Worm (Caenorhabditis elegans) whole organism, young adult: Measurements from ENCODE around the gene cutl-19.

Experiments used
- C06A6.2 ChIP-seq: fragments of 200-800 bp; sonication (Bioruptor generic); conservative IDR thresholded peaks from 2 replicates; pipeline ENCODE4 v1.3.6; 2022; ENCODE audit warnings: missing genetic modification characterization, missing compliant biosample characterization
- F33H1.4 ChIP-seq: fragments of 200-800 bp; sonication (Bioruptor generic); IDR thresholded peaks from 2 replicates; pipeline ENCODE4 v1.3.6; 2022; ENCODE audit warnings: missing genetic modification reagents, missing genetic modification characterization, missing compliant biosample characterization
- F55B11.4 ChIP-seq: sonication (generic microtip); optimal IDR thresholded peaks from 2 replicates; lab custom pipeline; 2016; ENCODE audit warnings: missing compliant biosample characterization, missing genetic modification characterization, borderline replicate concordance; ENCODE audit not compliant: insufficient read depth
- Y53G8AR.9 ChIP-seq: fragments of 200-800 bp; sonication (Bioruptor generic); conservative IDR thresholded peaks from 2 replicates; pipeline ENCODE4 v1.3.6; 2022; ENCODE audit warnings: missing genetic modification reagents, missing genetic modification characterization, missing compliant biosample characterization
- Y67H2A.10 ChIP-seq: fragments of 200-800 bp; sonication (Bioruptor generic); conservative IDR thresholded peaks from 2 replicates; pipeline ENCODE4 v1.3.6; 2022; ENCODE audit warnings: missing genetic modification reagents, missing genetic modification characterization, missing compliant biosample characterization
- aptf-2 ChIP-seq: fragments of 200-800 bp; sonication (Bioruptor generic); conservative IDR thresholded peaks from 2 replicates; pipeline ENCODE4 v1.3.6; 2022; ENCODE audit warnings: missing genetic modification reagents, missing genetic modification characterization, missing compliant biosample characterization
- athp-1 ChIP-seq: sonication (generic microtip); optimal IDR thresholded peaks from 2 replicates; lab custom pipeline; 2017; ENCODE audit warnings: mild to moderate bottlenecking, missing genetic modification characterization, missing compliant biosample characterization
- attf-6 ChIP-seq: fragments of 200-800 bp; sonication (Bioruptor generic); IDR thresholded peaks from 2 replicates; pipeline ENCODE4 v1.3.6; 2022; ENCODE audit warnings: missing genetic modification reagents, missing genetic modification characterization, missing compliant biosample characterization
- bed-1 ChIP-seq: fragments of 200-800 bp; sonication (Bioruptor generic); IDR thresholded peaks from 2 replicates; pipeline ENCODE4 v1.3.6; 2022; ENCODE audit warnings: missing genetic modification reagents, missing genetic modification characterization, missing compliant biosample characterization
- ceh-91 ChIP-seq: fragments of 200-800 bp; sonication (Bioruptor generic); IDR thresholded peaks from 2 replicates; pipeline ENCODE4 v1.3.6; 2022; ENCODE audit warnings: missing genetic modification reagents, missing genetic modification characterization, missing compliant biosample characterization
- die-1 ChIP-seq: sonication (generic microtip); optimal IDR thresholded peaks from 2 replicates; lab custom pipeline; 2016; ENCODE audit warnings: missing genotype, mild to moderate bottlenecking, missing genetic modification characterization, missing compliant biosample characterization
- dox-1 ChIP-seq: fragments of 200-800 bp; sonication (Bioruptor generic); IDR thresholded peaks from 2 replicates; pipeline ENCODE4 v1.3.6; 2022; ENCODE audit warnings: missing genetic modification reagents, missing genetic modification characterization, missing compliant biosample characterization
- dpl-1 ChIP-seq: fragments of 150-350 bp; optimal IDR thresholded peaks from 2 replicates; lab custom pipeline; 2014; ENCODE audit warnings: missing biosample characterization, missing genetic modification reagents, missing genetic modification characterization
- ekl-4 ChIP-seq: fragments of 200-800 bp; sonication (Bioruptor generic); IDR thresholded peaks from 2 replicates; pipeline ENCODE4 v1.3.6; 2022; ENCODE audit warnings: missing genetic modification reagents, missing genetic modification characterization, missing compliant biosample characterization
- fkh-3 ChIP-seq: sonication (generic microtip); optimal IDR thresholded peaks from 2 replicates; lab custom pipeline; 2016; ENCODE audit warnings: mild to moderate bottlenecking, missing genetic modification characterization, missing compliant biosample characterization
- gei-17 ChIP-seq: fragments of 200-800 bp; sonication (Bioruptor generic); optimal IDR thresholded peaks from 2 replicates; lab custom pipeline; 2018; ENCODE audit warnings: mild to moderate bottlenecking, missing genetic modification characterization, missing compliant biosample characterization
- him-1 ChIP-seq: sonication (generic microtip); optimal IDR thresholded peaks from 2 replicates; lab custom pipeline; 2016; ENCODE audit warnings: missing genotype, missing genetic modification reagents, missing genetic modification characterization, missing compliant biosample characterization
- hlh-26 ChIP-seq: fragments of 200-800 bp; sonication (Bioruptor generic); conservative IDR thresholded peaks from 2 replicates; pipeline ENCODE4 v1.3.6; 2022; ENCODE audit warnings: missing genetic modification reagents, missing genetic modification characterization, missing compliant biosample characterization
- hmg-1.2 ChIP-seq: fragments of 200-800 bp; sonication (Bioruptor generic); IDR thresholded peaks from 2 replicates; pipeline ENCODE4 v1.3.6; 2022; ENCODE audit warnings: missing genetic modification reagents, missing genetic modification characterization, missing compliant biosample characterization
- let-607 ChIP-seq, 2 experiments: fragments of 200-800 bp in 1 of 2; sonication (Bioruptor generic) in 1 of 2; sonication (generic microtip) in 1 of 2; optimal IDR thresholded peaks; 2 replicates each; lab custom pipeline; 2016 to 2018; ENCODE audit warnings: mild to moderate bottlenecking in 2 of 2, missing compliant biosample characterization in 2 of 2, missing genetic modification characterization in 2 of 2, moderate library complexity in 2 of 2, missing genotype in 1 of 2
- lin-26 ChIP-seq: fragments of 200-800 bp; sonication (Bioruptor generic); IDR thresholded peaks from 2 replicates; pipeline ENCODE4 v1.3.6; 2022; ENCODE audit warnings: missing genetic modification reagents, missing genetic modification characterization, missing compliant biosample characterization
- lin-54 ChIP-seq: fragments of 200-800 bp; sonication (Bioruptor generic); optimal IDR thresholded peaks from 2 replicates; lab custom pipeline; 2018; ENCODE audit warnings: mild to moderate bottlenecking, missing genetic modification characterization, missing compliant biosample characterization
- lsl-1 ChIP-seq: fragments of 200-800 bp; sonication (Bioruptor generic); optimal IDR thresholded peaks from 2 replicates; lab custom pipeline; 2018; ENCODE audit warnings: mild to moderate bottlenecking, missing genetic modification characterization, moderate library complexity, missing compliant biosample characterization
- madf-3 ChIP-seq: fragments of 200-800 bp; sonication (Bioruptor generic); IDR thresholded peaks from 2 replicates; pipeline ENCODE4 v1.3.6; 2022; ENCODE audit warnings: missing genetic modification reagents, missing genetic modification characterization, missing compliant biosample characterization
- madf-8 ChIP-seq: fragments of 200-800 bp; sonication (Bioruptor generic); conservative IDR thresholded peaks from 2 replicates; pipeline ENCODE4 v1.3.6; 2022; ENCODE audit warnings: missing genetic modification reagents, missing genetic modification characterization, missing compliant biosample characterization
- mcd-1 ChIP-seq: fragments of 200-800 bp; sonication (Bioruptor generic); IDR thresholded peaks from 2 replicates; pipeline ENCODE4 v1.3.6; 2022; ENCODE audit warnings: missing genetic modification reagents, missing genetic modification characterization, missing compliant biosample characterization
- mxl-1 ChIP-seq: sonication (generic microtip); optimal IDR thresholded peaks from 2 replicates; lab custom pipeline; 2016; ENCODE audit warnings: missing genetic modification characterization, missing compliant biosample characterization
- nfyb-1 ChIP-seq: fragments of 200-800 bp; sonication (Bioruptor generic); IDR thresholded peaks from 2 replicates; pipeline ENCODE4 v1.3.6; 2022; ENCODE audit warnings: missing genetic modification reagents, missing genetic modification characterization, missing compliant biosample characterization
- nhr-27 ChIP-seq: fragments of 200-800 bp; sonication (Bioruptor generic); optimal IDR thresholded peaks from 2 replicates; lab custom pipeline; 2018; ENCODE audit warnings: mild to moderate bottlenecking, missing genetic modification characterization, moderate library complexity, missing compliant biosample characterization
- rcor-1 ChIP-seq: fragments of 200-800 bp; sonication (Bioruptor generic); IDR thresholded peaks from 2 replicates; pipeline ENCODE4 v1.3.6; 2022; ENCODE audit warnings: missing genetic modification reagents, missing genetic modification characterization, missing compliant biosample characterization
- repo-1 ChIP-seq: sonication (generic microtip); optimal IDR thresholded peaks from 2 replicates; lab custom pipeline; 2017; ENCODE audit warnings: mild to moderate bottlenecking, missing genetic modification characterization, missing compliant biosample characterization
- rpc-1 ChIP-seq, 2 experiments: fragments of 150-350 bp in 1 of 2; sonication (generic microtip) in 1 of 2; optimal IDR thresholded peaks; 2 replicates each; lab custom pipeline; 2014 to 2018; ENCODE audit warnings: missing biosample characterization in 1 of 2, missing genetic modification characterization in 1 of 2, missing genetic modification reagents in 1 of 2, missing genotype in 1 of 2
- snpc-3.4 ChIP-seq: sonication (generic microtip); optimal IDR thresholded peaks from 2 replicates; lab custom pipeline; 2017; ENCODE audit warnings: missing genetic modification characterization, mild to moderate bottlenecking, missing compliant biosample characterization, antibody characterized with exemption, moderate library complexity, missing genotype, missing genetic modification reagents
- snpc-4 ChIP-seq, 5 experiments: fragments of 150-350 bp in 1 of 5; sonication (generic microtip) in 4 of 5; optimal IDR thresholded peaks; 2 replicates each; lab custom pipeline; 2014 to 2018; ENCODE audit warnings: missing genetic modification characterization in 5 of 5, missing biosample characterization in 3 of 5, antibody characterized with exemption in 2 of 5, mild to moderate bottlenecking in 2 of 5, missing compliant biosample characterization in 2 of 5, missing genotype in 2 of 5, moderate library complexity in 2 of 5, missing genetic modification reagents in 1 of 5
- somi-1 ChIP-seq: fragments of 200-800 bp; sonication (Bioruptor generic); optimal IDR thresholded peaks from 2 replicates; lab custom pipeline; 2018; ENCODE audit warnings: mild to moderate bottlenecking, missing genetic modification characterization, missing compliant biosample characterization
- sptf-2 ChIP-seq: fragments of 200-800 bp; sonication (Bioruptor generic); optimal IDR thresholded peaks from 2 replicates; lab custom pipeline; 2018; ENCODE audit warnings: mild to moderate bottlenecking, missing genetic modification characterization, missing compliant biosample characterization
- tbp1 ChIP-seq: fragments of 200-800 bp; sonication (Bioruptor generic); optimal IDR thresholded peaks from 2 replicates; lab custom pipeline; 2018; ENCODE audit warnings: mild to moderate bottlenecking, missing genetic modification characterization, missing compliant biosample characterization
- unc-130 ChIP-seq: sonication (generic microtip); optimal IDR thresholded peaks from 2 replicates; lab custom pipeline; 2016; ENCODE audit warnings: missing genetic modification reagents, missing genetic modification characterization, missing compliant biosample characterization
- zim-3 ChIP-seq: sonication (generic microtip); optimal IDR thresholded peaks from 2 replicates; lab custom pipeline; 2017; ENCODE audit warnings: mild to moderate bottlenecking, missing genetic modification characterization, moderate library complexity, missing compliant biosample characterization
- ztf-18 ChIP-seq: sonication (generic microtip); optimal IDR thresholded peaks from 2 replicates; lab custom pipeline; 2016; ENCODE audit warnings: missing genotype, mild to moderate bottlenecking, missing genetic modification characterization, missing compliant biosample characterization

Gene cutl-19

ce11 chrIII:5188426-5188825 lies 29.0 kb downstream of the cutl-19 start, which contains the start of gene K10D2.8:
Gene K10D2.8 (plus strand): TSS chrIII:5188726.
- TF ChIP-seq aptf-2, result no peak
- 0 out of 2 replicates have a peak, but pooled peaks have one; percentile 2 for TF ChIP-seq ekl-4 (GFP tag; lab: Robert Waterston, UW)
- TF ChIP-seq, all 124 proteins: peak for 1

DNA sequence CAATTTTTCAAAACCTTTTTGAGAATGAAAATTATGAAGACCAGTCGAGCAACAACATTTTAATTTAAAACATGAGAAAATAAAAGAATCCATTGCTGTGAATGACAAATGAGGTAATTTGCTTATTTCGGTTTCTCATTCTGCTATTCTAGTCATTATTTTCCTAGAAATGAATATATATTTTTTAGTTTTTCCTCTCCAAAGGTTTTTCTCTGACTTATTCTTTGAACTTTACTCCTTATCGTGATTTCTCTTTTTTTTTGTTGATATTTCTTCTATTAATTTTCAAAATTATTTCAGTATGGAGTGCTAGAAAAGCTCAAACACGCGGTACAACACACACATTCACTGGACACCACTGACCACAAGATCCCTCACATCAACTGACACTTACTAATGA lies 31.8 kb downstream of the cutl-19 start, which contains the start of gene pup-2:
Gene pup-2, plus strand, starts transcription at position 301 of the 400 bp plus-strand sequence.
- TF ChIP-seq tbp1 (GFP tag; lab: Kevin White, UChicago) (no peak), sptf-2 (GFP tag; lab: Kevin White, UChicago) (no peak), fkh-3 (tag; lab: Kevin White, UChicago) (no peak), rpc-1 (optimal IDR thresholded peaks at IDR 0.05; lab: Kevin White, UChicago) (no peak), rpc-1 (tag; optimal IDR thresholded peaks at IDR 0.05; lab: Kevin White, UChicago) (no peak)
- TF ChIP-seq, all 124 proteins: peak for 0

DNA sequence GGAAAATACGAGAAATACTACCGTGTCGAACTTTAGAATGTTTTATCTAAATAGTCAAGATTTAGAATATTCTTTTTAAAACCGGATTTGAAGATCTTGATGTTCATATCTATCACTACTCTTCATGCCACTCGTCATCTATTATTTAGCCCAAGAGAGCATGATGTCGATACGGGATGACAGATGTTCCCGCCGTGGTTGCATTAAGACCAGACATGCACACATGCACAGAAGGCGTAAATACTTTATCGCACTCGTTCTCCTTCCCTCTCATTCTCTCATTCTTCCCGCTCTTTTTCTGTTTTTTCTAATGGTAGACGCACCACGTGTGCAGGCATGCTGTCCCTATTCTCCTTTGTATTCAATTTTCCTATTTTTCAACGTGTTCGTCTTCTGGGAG lies 34.0 kb downstream of the cutl-19 start:
- TF ChIP-seq athp-1 (tag; lab: Kevin White, UChicago) (no peak), zim-3 (tag; lab: Kevin White, UChicago) (no peak), die-1 (tag; lab: Kevin White, UChicago) (no peak), ztf-18 (tag; lab: Kevin White, UChicago) (no peak), nfyb-1 (GFP tag; lab: Robert Waterston, UW) (no peak), mxl-1 (tag; lab: Kevin White, UChicago) (no peak), attf-6 (GFP tag; lab: Robert Waterston, UW) (no peak), repo-1 (no peak), C06A6.2 (GFP tag; lab: Robert Waterston, UW) (no peak), somi-1 (GFP tag; lab: Kevin White, UChicago) (no peak), bed-1 (GFP tag; lab: Robert Waterston, UW) (no peak)

DNA sequence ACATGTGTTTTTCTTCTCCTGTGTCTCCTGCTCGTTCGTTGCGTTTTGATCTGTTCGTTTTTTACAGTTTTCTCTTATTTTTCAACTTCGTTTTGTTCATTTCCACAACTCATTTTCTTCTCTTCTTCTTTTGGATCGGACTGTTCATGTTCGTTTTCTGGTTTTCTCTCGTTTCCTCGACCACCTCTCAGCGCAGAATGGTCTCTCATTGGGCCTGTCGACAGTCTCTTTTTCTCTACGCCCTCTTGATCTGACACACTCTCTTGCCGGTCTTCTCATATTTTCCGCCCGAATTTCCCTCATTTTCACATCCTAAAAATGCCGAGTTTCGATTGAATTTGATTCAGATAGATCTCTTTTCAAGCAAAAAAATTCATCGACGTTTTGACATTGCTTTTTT lies 35.8 kb downstream of the cutl-19 start:
- TF ChIP-seq snpc-3.4 (tag; lab: Kevin White, UChicago) (no peak), hmg-1.2 (peak; percentile 74; the same call in 1 of the 2 replicates)
- TF ChIP-seq, all 124 proteins: peak for 1

- no peak for TF ChIP-seq madf-3
- TF ChIP-seq mcd-1 (GFP tag; lab: Robert Waterston, UW), result peak; percentile 47; the same call in 1 of the 2 replicates
- peak; percentile 17 for TF ChIP-seq him-1
- TF ChIP-seq F33H1.4 (GFP tag; lab: Robert Waterston, UW), result peak; percentile 26; the same call in 1 of the 2 replicates
- TF ChIP-seq ceh-91, result peak; percentile 67
- no peak for TF ChIP-seq unc-130 (GFP tag; lab: Kevin White, UChicago)
- TF ChIP-seq lsl-1 (GFP tag; lab: Kevin White, UChicago), result peak; percentile 67
- TF ChIP-seq dpl-1 (GFP tag; lab: Kevin White, UChicago), result peak; percentile 12
- TF ChIP-seq Y53G8AR.9 (GFP tag; lab: Robert Waterston, UW), result no peak
- TF ChIP-seq gei-17 (GFP tag; lab: Kevin White, UChicago), result no peak
- TF ChIP-seq let-607 (tag; optimal IDR thresholded peaks at IDR 0.05; lab: Kevin White, UChicago), result no peak
- 0 out of 2 replicates have a peak, but pooled peaks have one; percentile 47 for TF ChIP-seq lin-26
- TF ChIP-seq nhr-27 (tag; lab: Kevin White, UChicago), result no peak
- no peak for TF ChIP-seq fkh-3 (tag; lab: Kevin White, UChicago)
- peak; percentile 68 for TF ChIP-seq madf-8
- no peak for TF ChIP-seq sptf-2 (GFP tag; lab: Kevin White, UChicago)
- TF ChIP-seq hlh-26 (GFP tag; lab: Robert Waterston, UW), result no peak
- TF ChIP-seq rcor-1 (GFP tag; lab: Robert Waterston, UW), result no peak
- TF ChIP-seq ztf-18 (tag; lab: Kevin White, UChicago), result no peak
- peak; percentile 45 for TF ChIP-seq lin-54
- TF ChIP-seq Y67H2A.10 (GFP tag; lab: Robert Waterston, UW), result no peak
- TF ChIP-seq snpc-4 (GFP tag; optimal IDR thresholded peaks at IDR 0.05; lab: Kevin White, UChicago), result no peak
- no peak for TF ChIP-seq snpc-4 (tag; optimal IDR thresholded peaks at IDR 0.05; lab: Kevin White, UChicago)
- peak; percentile 66 for TF ChIP-seq dox-1
- no peak for TF ChIP-seq F55B11.4 (tag; lab: Kevin White, UChicago)
These were observed 36.2 kb downstream of the cutl-19 start for ce11 chrIII:5181217-5181616.
